Worm (Caenorhabditis elegans): ENCODE results near the gene fbxb-102.

Gene fbxb-102

DNA sequence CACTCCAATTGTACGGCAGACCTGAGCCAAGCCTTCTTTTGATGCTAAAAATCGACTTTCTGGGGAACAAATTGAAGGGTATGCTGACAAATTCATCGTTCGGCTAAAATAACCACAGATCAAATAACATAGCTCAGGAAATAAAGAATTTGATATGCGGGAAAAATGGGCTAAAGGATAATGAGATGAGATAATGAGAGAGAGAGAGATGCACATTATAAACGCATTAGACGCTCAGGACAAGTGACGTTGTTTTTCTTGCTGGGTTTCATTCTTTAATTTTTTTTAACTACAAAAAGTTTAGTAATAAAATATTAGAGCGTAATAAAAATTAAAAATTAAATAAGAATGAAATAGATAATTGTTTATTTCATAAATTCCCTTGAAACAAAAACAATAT lies 31.9 kb downstream of the fbxb-102 start, which contains the start of gene srh-69:
Gene srh-69, minus strand, starts transcription at position 101 of the 400 bp plus-strand sequence.
- TF ChIP-seq M03D4.4 (tag; optimal IDR thresholded peaks at IDR 0.05), result no peak
- TF ChIP-seq hlh-1 (tag; optimal IDR thresholded peaks at IDR 0.05), result no peak
- no peak for TF ChIP-seq sem-2 (GFP tag; optimal IDR thresholded peaks at IDR 0.05)
- TF ChIP-seq ceh-43 (GFP tag; optimal IDR thresholded peaks at IDR 0.05), result no peak
- TF ChIP-seq pha-4 (tag; optimal IDR thresholded peaks at IDR 0.05), result no peak
- no peak for TF ChIP-seq nhr-28 (tag; optimal IDR thresholded peaks at IDR 0.05)
- no peak for TF ChIP-seq unc-120 (tag; optimal IDR thresholded peaks at IDR 0.05; ENCODE audit: poor library complexity, severe bottlenecking)
- no peak for TF ChIP-seq snpc-4 (tag; optimal IDR thresholded peaks at IDR 0.05)
- TF ChIP-seq nhr-2 (tag; optimal IDR thresholded peaks at IDR 0.05), result no peak
- no peak for TF ChIP-seq ztf-11 (tag; optimal IDR thresholded peaks at IDR 0.05)
- no peak for TF ChIP-seq mab-5 (tag; optimal IDR thresholded peaks at IDR 0.05)
- TF ChIP-seq ceh-39 (tag; optimal IDR thresholded peaks at IDR 0.05), result no peak
- TF ChIP-seq unc-39 (tag; optimal IDR thresholded peaks at IDR 0.05), result no peak
- TF ChIP-seq lin-13 (tag; optimal IDR thresholded peaks at IDR 0.05), result no peak
- TF ChIP-seq elt-3 (tag; optimal IDR thresholded peaks at IDR 0.05), result no peak

DNA sequence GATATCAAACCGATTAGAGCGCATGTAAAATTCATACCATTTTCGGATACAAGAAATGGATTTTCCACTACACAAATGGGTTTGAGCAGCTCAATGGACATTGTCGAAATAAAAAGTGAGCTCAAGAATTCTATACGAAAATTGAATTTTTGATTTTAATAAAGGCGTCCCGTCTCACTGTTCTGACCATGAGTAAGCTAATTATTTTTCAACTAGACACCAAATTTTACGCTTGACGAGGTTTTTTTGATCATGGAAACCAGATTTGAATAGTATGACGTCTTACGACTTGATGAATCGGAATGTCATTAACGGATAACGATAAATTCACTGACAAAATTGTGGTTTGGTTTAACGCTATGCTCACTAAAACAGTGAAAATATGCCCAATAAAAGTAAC lies 33.6 kb downstream of the fbxb-102 start, which contains the start of gene srh-61:
Gene srh-61, minus strand, starts transcription at position 101 of the 400 bp plus-strand sequence.
- TF ChIP-seq ces-1 (GFP tag; optimal IDR thresholded peaks at IDR 0.05) (no peak), nhr-12 (tag; optimal IDR thresholded peaks at IDR 0.05) (no peak), drap-1 (GFP tag; optimal IDR thresholded peaks at IDR 0.05) (no peak), M03D4.4 (tag; optimal IDR thresholded peaks at IDR 0.05) (no peak), unc-62 (GFP tag; optimal IDR thresholded peaks at IDR 0.05) (no peak), mls-2 (tag; optimal IDR thresholded peaks at IDR 0.05) (no peak), zip-8 (tag; optimal IDR thresholded peaks at IDR 0.05) (no peak), nhr-2 (tag; optimal IDR thresholded peaks at IDR 0.05) (no peak), nhr-76 (tag; optimal IDR thresholded peaks at IDR 0.05) (no peak)

DNA sequence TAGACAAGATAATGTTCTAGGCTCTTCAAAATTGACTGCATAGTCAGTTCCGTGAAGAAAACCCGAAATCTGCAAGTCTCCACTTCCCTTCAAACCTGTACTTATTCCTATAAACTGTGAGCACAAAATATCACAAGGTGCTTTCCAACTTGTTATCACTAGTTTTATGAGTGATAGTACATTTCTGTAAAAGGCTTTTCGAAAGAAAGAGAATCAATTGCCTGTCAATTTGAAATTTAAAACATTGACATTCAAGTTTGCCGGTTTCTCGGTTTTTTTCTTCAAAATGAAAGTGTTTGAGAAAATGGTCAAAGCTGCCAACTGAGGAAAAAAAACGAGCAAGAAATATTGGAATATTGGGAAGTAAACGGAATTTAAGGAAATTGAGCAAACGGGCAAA lies 35.3 kb downstream of the fbxb-102 start:
- TF ChIP-seq nhr-12 (tag; optimal IDR thresholded peaks at IDR 0.05) (no peak), lin-32 (GFP tag; optimal IDR thresholded peaks at IDR 0.05) (no peak), sem-2 (GFP tag; optimal IDR thresholded peaks at IDR 0.05) (no peak), mab-5 (tag; optimal IDR thresholded peaks at IDR 0.05) (no peak), ceh-39 (tag; optimal IDR thresholded peaks at IDR 0.05) (no peak), unc-62 (GFP tag; optimal IDR thresholded peaks at IDR 0.05) (no peak), nhr-28 (tag; optimal IDR thresholded peaks at IDR 0.05) (no peak)

- TF ChIP-seq unc-39 (tag; optimal IDR thresholded peaks at IDR 0.05) (no peak), cnd-1 (tag; optimal IDR thresholded peaks at IDR 0.05) (no peak), unc-120 (tag; optimal IDR thresholded peaks at IDR 0.05; ENCODE audit: poor library complexity, severe bottlenecking) (no peak), tbx-8 (GFP tag; optimal IDR thresholded peaks at IDR 0.05) (no peak), elt-3 (tag; optimal IDR thresholded peaks at IDR 0.05) (no peak), drap-1 (GFP tag; optimal IDR thresholded peaks at IDR 0.05) (no peak), mls-2 (tag; optimal IDR thresholded peaks at IDR 0.05) (no peak)
These were observed 36.2 kb downstream of the fbxb-102 start, which contains the start of gene srh-70 for ce11 chrII:12518809-12519344. Gene srh-70 (minus strand): TSS chrII:12518859.

DNA sequence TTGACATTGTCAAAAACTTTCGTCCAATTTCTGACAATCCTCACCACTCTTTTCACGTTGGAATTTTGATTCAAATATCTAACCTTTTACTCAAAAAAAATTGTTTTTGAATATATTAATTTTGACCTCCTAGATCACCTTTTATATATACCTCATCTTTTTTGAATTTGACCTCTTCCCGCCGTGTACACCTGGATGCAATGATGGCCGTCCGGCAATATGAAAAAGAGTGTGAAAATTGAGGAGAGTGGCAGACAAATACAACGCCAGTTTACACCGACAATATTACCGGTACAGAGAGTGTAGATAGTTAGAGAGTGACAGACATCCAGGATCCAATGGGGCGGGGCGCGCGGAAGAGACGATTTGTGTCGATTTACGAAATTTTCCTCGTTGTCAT lies 36.9 kb downstream of the fbxb-102 start, which contains the start of gene ceh-99:
Gene ceh-99, plus strand, starts transcription at position 366 of the 400 bp plus-strand sequence.
- no peak for TF ChIP-seq ces-1 (GFP tag; optimal IDR thresholded peaks at IDR 0.05)
- TF ChIP-seq ztf-11 (tag; optimal IDR thresholded peaks at IDR 0.05), result no peak
- TF ChIP-seq nhr-76 (tag; optimal IDR thresholded peaks at IDR 0.05), result no peak
- no peak for TF ChIP-seq elt-1 (tag; optimal IDR thresholded peaks at IDR 0.05; ENCODE audit: borderline replicate concordance, insufficient read depth)
- TF ChIP-seq zip-8 (tag; optimal IDR thresholded peaks at IDR 0.05), result no peak

ce11 chrII:12525526-12525925 lies 42.8 kb downstream of the fbxb-102 start, which contains the start of gene srx-118:
Gene srx-118 (plus strand): TSS chrII:12525826.
- TF ChIP-seq nhr-12 (tag; optimal IDR thresholded peaks at IDR 0.05), result no peak
- no peak for TF ChIP-seq elt-1 (tag; optimal IDR thresholded peaks at IDR 0.05; ENCODE audit: borderline replicate concordance, insufficient read depth)
- no peak for TF ChIP-seq lin-32 (GFP tag; optimal IDR thresholded peaks at IDR 0.05)
- no peak for TF ChIP-seq lsy-2 (tag; optimal IDR thresholded peaks at IDR 0.05)
- TF ChIP-seq snpc-4 (tag; optimal IDR thresholded peaks at IDR 0.05), result no peak
- TF ChIP-seq zip-8 (tag; optimal IDR thresholded peaks at IDR 0.05), result no peak

Measured in whole organism, mixed stage, embryonic.